Worm (Caenorhabditis elegans) whole organism, early embryonic: Measurements from ENCODE around the gene C45B2.8.

Experiments
- B0310.2 ChIP-seq: sonication (generic microtip); optimal IDR thresholded peaks from 2 replicates; lab custom pipeline; 2016; ENCODE audit warnings: mild to moderate bottlenecking, missing genetic modification characterization, missing compliant biosample characterization
- F13C5.2 ChIP-seq: sonication (generic microtip); optimal IDR thresholded peaks from 2 replicates; lab custom pipeline; 2017; ENCODE audit warnings: mild to moderate bottlenecking, missing genetic modification characterization, inconsistent platforms, missing compliant biosample characterization
- aly-1 ChIP-seq: sonication (generic microtip); optimal IDR thresholded peaks from 2 replicates; lab custom pipeline; 2016; ENCODE audit warnings: missing genetic modification characterization, missing compliant biosample characterization
- ama-1 ChIP-seq: fragments of 150-350 bp; optimal IDR thresholded peaks from 2 replicates; lab custom pipeline; 2014
- ceh-13 ChIP-seq: fragments of 200-800 bp; sonication (Bioruptor generic); optimal IDR thresholded peaks from 2 replicates; lab custom pipeline; 2018; ENCODE audit warnings: mild to moderate bottlenecking, missing genetic modification characterization, missing compliant biosample characterization
- ceh-36 ChIP-seq: sonication (generic microtip); optimal IDR thresholded peaks from 2 replicates; lab custom pipeline; 2016; ENCODE audit warnings: missing genetic modification characterization, inconsistent platforms, missing compliant biosample characterization
- ets-7 ChIP-seq: sonication (generic microtip); optimal IDR thresholded peaks from 2 replicates; lab custom pipeline; 2016; ENCODE audit warnings: missing genotype, missing genetic modification characterization, missing compliant biosample characterization
- flt-1 ChIP-seq: fragments of 200-800 bp; sonication (Bioruptor generic); IDR thresholded peaks from 2 replicates; pipeline ENCODE4 v1.3.6; 2022; ENCODE audit warnings: missing genetic modification characterization, missing compliant biosample characterization
- hmbx-1 ChIP-seq: sonication (generic microtip); optimal IDR thresholded peaks from 2 replicates; lab custom pipeline; 2016; ENCODE audit warnings: mild to moderate bottlenecking, missing genetic modification characterization, missing compliant biosample characterization
- hmg-4 ChIP-seq: fragments of 200-800 bp; sonication (Bioruptor generic); optimal IDR thresholded peaks from 2 replicates; lab custom pipeline; 2018; ENCODE audit warnings: mild to moderate bottlenecking, missing genetic modification characterization, missing compliant biosample characterization
- hnd-1 ChIP-seq: sonication (generic microtip); optimal IDR thresholded peaks from 2 replicates; lab custom pipeline; 2016; ENCODE audit warnings: missing genetic modification characterization, missing compliant biosample characterization
- pes-1 ChIP-seq: fragments of 200-800 bp; sonication (Bioruptor generic); IDR thresholded peaks from 2 replicates; pipeline ENCODE4 v1.3.6; 2022; ENCODE audit warnings: missing genetic modification reagents, missing genetic modification characterization, missing compliant biosample characterization
- scrt-1 ChIP-seq: fragments of 200-800 bp; sonication (Bioruptor generic); IDR thresholded peaks from 2 replicates; pipeline ENCODE4 v1.3.6; 2022; ENCODE audit warnings: missing genetic modification characterization, missing compliant biosample characterization
- sea-1 ChIP-seq: fragments of 200-800 bp; sonication (Bioruptor generic); conservative IDR thresholded peaks from 2 replicates; pipeline ENCODE4 v1.3.6; 2022; ENCODE audit warnings: missing genetic modification characterization, missing compliant biosample characterization
- tbx-11 ChIP-seq: fragments of 200-800 bp; sonication (Bioruptor generic); IDR thresholded peaks from 2 replicates; pipeline ENCODE4 v1.3.6; 2022; ENCODE audit warnings: missing genetic modification characterization, missing compliant biosample characterization
- tbx-37 ChIP-seq: fragments of 200-800 bp; sonication (Bioruptor generic); conservative IDR thresholded peaks from 2 replicates; pipeline ENCODE4 v1.3.6; 2022; ENCODE audit warnings: missing genetic modification reagents, missing genetic modification characterization, missing compliant biosample characterization
- tra-4 ChIP-seq: sonication (generic microtip); optimal IDR thresholded peaks from 2 replicates; lab custom pipeline; 2017; ENCODE audit warnings: missing genetic modification characterization, missing compliant biosample characterization

C45B2.8 gene

DNA sequence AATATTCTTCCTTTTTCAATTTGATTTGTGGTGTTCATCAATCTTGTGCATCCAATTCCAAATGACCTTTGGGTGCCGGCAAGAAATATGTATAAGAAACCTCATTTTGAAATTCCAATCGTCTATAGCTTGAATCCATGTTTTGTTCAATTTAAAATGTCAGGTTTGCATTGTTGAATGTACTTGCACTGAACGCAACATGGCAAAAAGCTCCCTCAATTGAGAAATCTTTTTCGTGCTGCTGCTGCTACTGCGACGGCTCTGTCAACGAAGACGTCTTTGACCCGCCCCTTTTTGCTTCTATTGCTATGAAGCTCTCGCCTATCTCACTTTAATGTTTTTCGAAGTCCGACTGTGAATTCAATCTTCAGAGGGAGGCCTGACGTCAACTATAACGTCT, 12.6 kb upstream of the C45B2.8 start, which contains the start of gene lgc-58:
TSS of gene lgc-58 (plus strand) at position 301 of the 400 bp plus-strand sequence.
- TF ChIP-seq hmg-4 (GFP tag; lab: Kevin White, UChicago), result no peak
- TF ChIP-seq B0310.2 (tag; lab: Kevin White, UChicago), result no peak
- no peak for TF ChIP-seq ama-1 (lab: Kevin White, UChicago)
- no peak for TF ChIP-seq ets-7
- no peak for TF ChIP-seq tbx-37 (GFP tag; lab: Robert Waterston, UW)
- TF ChIP-seq scrt-1, result no peak
- no peak for TF ChIP-seq ceh-13 (GFP tag; lab: Kevin White, UChicago)
- no peak for TF ChIP-seq flt-1 (GFP tag; lab: Robert Waterston, UW)
- no peak for TF ChIP-seq tra-4 (tag; lab: Kevin White, UChicago)
- TF ChIP-seq sea-1, result no peak
- TF ChIP-seq hnd-1 (tag; lab: Kevin White, UChicago), result no peak
- no peak for TF ChIP-seq tbx-11 (GFP tag; lab: Robert Waterston, UW)
- no peak for TF ChIP-seq F13C5.2 (tag; lab: Kevin White, UChicago)
- no peak for TF ChIP-seq hmbx-1
- TF ChIP-seq ceh-36 (tag; lab: Kevin White, UChicago), result no peak
- no peak for TF ChIP-seq pes-1 (GFP tag; lab: Robert Waterston, UW)
- no peak for TF ChIP-seq aly-1 (tag; lab: Kevin White, UChicago)

ce11 chrX:6081793-6082192, 6.0 kb upstream of the C45B2.8 start:
- TF ChIP-seq sea-1, result no peak
- TF ChIP-seq hnd-1 (tag; lab: Kevin White, UChicago), result no peak
- no peak for TF ChIP-seq ama-1 (lab: Kevin White, UChicago)
- TF ChIP-seq ceh-13 (GFP tag; lab: Kevin White, UChicago), result no peak
- TF ChIP-seq hmbx-1, result no peak

DNA sequence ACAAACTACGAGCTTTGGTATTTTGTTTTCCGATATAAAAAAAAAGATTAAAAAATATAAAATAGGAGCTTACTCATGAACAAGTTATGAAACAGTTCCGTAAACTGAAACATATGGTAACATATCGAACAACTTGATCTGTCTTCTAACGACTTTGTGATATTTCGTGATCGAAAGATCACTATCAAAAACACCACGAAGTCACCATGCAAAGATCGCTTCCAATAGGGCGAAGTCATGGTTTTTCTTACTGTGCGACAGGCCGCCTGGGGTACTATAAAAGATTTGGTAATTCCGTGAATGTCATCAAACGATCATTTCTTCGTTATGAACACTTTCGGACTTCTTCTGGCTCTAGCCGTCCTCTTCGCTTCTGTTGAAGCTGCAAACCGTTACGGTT, 5.1 kb upstream of the C45B2.8 start, which contains the start of gene C45B2.3:
TSS of gene C45B2.3 (plus strand) at position 301 of the 400 bp plus-strand sequence.
- no peak for TF ChIP-seq ceh-13 (GFP tag; lab: Kevin White, UChicago)
- TF ChIP-seq hmbx-1, result no peak
- no peak for TF ChIP-seq tbx-37 (GFP tag; lab: Robert Waterston, UW)
- TF ChIP-seq flt-1 (GFP tag; lab: Robert Waterston, UW), result no peak
- no peak for TF ChIP-seq tbx-11 (GFP tag; lab: Robert Waterston, UW)
- no peak for TF ChIP-seq tra-4 (tag; lab: Kevin White, UChicago)
- TF ChIP-seq hnd-1 (tag; lab: Kevin White, UChicago), result no peak
- no peak for TF ChIP-seq ceh-36 (tag; lab: Kevin White, UChicago)
- TF ChIP-seq aly-1 (tag; lab: Kevin White, UChicago), result no peak
- no peak for TF ChIP-seq ama-1 (lab: Kevin White, UChicago)
- TF ChIP-seq sea-1, result no peak
- TF ChIP-seq pes-1 (GFP tag; lab: Robert Waterston, UW), result no peak

DNA sequence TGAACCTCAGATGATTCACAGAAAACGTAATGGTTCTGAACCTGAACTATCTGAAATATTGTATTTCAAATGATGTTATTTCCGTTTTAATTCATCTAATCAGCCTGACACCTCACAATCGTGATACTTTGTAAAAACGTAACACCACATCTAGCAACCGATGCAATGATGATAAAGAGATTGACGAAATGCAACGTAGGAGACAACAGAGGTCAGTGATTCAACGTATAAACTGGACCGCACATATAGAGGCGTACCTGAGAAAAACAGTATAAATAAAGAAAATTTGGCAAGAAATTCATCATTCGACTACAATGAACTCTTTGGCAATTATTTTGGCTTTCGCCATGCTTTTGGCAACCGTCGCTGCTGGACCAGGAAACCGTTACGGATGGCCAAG, 3.3 kb upstream of the C45B2.8 start, which contains the start of gene C45B2.2:
TSS of gene C45B2.2 (plus strand) at position 301 of the 400 bp plus-strand sequence.
- TF ChIP-seq pes-1 (GFP tag; lab: Robert Waterston, UW) (no peak), scrt-1 (no peak), ama-1 (lab: Kevin White, UChicago) (no peak), sea-1 (no peak), hmbx-1 (no peak), tra-4 (tag; lab: Kevin White, UChicago) (no peak), hnd-1 (tag; lab: Kevin White, UChicago) (no peak), tbx-11 (GFP tag; lab: Robert Waterston, UW) (no peak)

ce11 chrX:6085824-6086223, 2.0 kb upstream of the C45B2.8 start, which contains the start of gene C45B2.1:
TSS of gene C45B2.1 (plus strand) at chrX:6086124.
- no peak for TF ChIP-seq hnd-1 (tag; lab: Kevin White, UChicago)
- no peak for TF ChIP-seq ama-1 (lab: Kevin White, UChicago)
- no peak for TF ChIP-seq ceh-13 (GFP tag; lab: Kevin White, UChicago)
- no peak for TF ChIP-seq flt-1 (GFP tag; lab: Robert Waterston, UW)
- no peak for TF ChIP-seq ets-7
- no peak for TF ChIP-seq scrt-1
- TF ChIP-seq ceh-36 (tag; lab: Kevin White, UChicago), result no peak
- no peak for TF ChIP-seq aly-1 (tag; lab: Kevin White, UChicago)
- TF ChIP-seq tra-4 (tag; lab: Kevin White, UChicago), result no peak
- TF ChIP-seq hmbx-1, result no peak
- no peak for TF ChIP-seq tbx-37 (GFP tag; lab: Robert Waterston, UW)
- no peak for TF ChIP-seq pes-1 (GFP tag; lab: Robert Waterston, UW)
- no peak for TF ChIP-seq hmg-4 (GFP tag; lab: Kevin White, UChicago)
- no peak for TF ChIP-seq sea-1

ce11 chrX:6088718-6089117, 942 bp downstream of the C45B2.8 start:
- TF ChIP-seq B0310.2 (tag; lab: Kevin White, UChicago) (no peak), tbx-37 (GFP tag; lab: Robert Waterston, UW) (no peak), hmbx-1 (no peak), tbx-11 (GFP tag; lab: Robert Waterston, UW) (no peak), ets-7 (no peak), hmg-4 (GFP tag; lab: Kevin White, UChicago) (no peak), ceh-13 (GFP tag; lab: Kevin White, UChicago) (no peak), ceh-36 (tag; lab: Kevin White, UChicago) (no peak), ama-1 (lab: Kevin White, UChicago) (no peak), pes-1 (GFP tag; lab: Robert Waterston, UW) (no peak), tra-4 (tag; lab: Kevin White, UChicago) (no peak), aly-1 (tag; lab: Kevin White, UChicago) (no peak), sea-1 (no peak), hnd-1 (tag; lab: Kevin White, UChicago) (no peak), flt-1 (GFP tag; lab: Robert Waterston, UW) (no peak), scrt-1 (no peak)

DNA sequence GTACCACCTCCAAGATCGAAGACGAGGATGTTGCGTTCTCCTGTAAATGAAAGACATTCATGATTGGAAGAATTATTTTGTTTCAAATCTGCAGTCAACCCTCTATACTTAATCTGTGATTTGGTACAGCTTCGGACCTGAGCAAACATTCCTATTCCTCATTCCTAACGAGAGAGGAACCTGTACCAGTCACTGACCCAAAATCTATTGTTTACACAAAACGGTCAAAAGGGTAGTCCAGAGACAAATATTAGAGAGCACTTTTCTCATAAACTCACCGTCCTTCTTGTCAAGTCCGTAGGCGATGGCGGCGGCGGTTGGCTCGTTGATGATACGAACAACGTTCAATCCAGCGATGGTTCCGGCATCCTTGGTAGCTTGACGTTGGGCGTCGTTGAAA, 3.0 kb downstream of the C45B2.8 start:
- TF ChIP-seq ceh-36 (tag; lab: Kevin White, UChicago) (no peak), ets-7 (no peak), ama-1 (lab: Kevin White, UChicago) (no peak)
